Worm (Caenorhabditis elegans) whole organism, L4/young adult: Measurements from ENCODE around the gene F02C12.2.

Experiments used
- W03F9.2 ChIP-seq: fragments of 150-350 bp; optimal IDR thresholded peaks from 2 replicates; lab custom pipeline; 2014; ENCODE audit warnings: missing biosample characterization, missing genetic modification characterization
- him-1 ChIP-seq: sonication (generic microtip); optimal IDR thresholded peaks from 2 replicates; lab custom pipeline; 2016; ENCODE audit warnings: missing genotype, missing genetic modification reagents, missing genetic modification characterization, missing compliant biosample characterization

ce11 chrX:13356469-13356868, 42.7 kb downstream of the F02C12.2 start:
- TF ChIP-seq him-1: no peak
- TF ChIP-seq W03F9.2 (tag; lab: Kevin White, UChicago): peak; percentile 1
